Worm (Caenorhabditis elegans) whole organism, mixed stage, embryonic: ENCODE measurements around the gene R05A10.7.

Source experiments
- bed-3 ChIP-seq: fragments of 200-800 bp; sonication (Bioruptor generic); optimal IDR thresholded peaks from 3 replicates; lab custom pipeline; 2018; ENCODE audit warnings: mild to moderate bottlenecking, missing genetic modification characterization, moderate library complexity, missing compliant biosample characterization
- blmp-1 ChIP-seq: fragments of 150-350 bp; optimal IDR thresholded peaks from 2 replicates; lab custom pipeline; 2014; ENCODE audit warnings: missing biosample characterization, missing genetic modification characterization
- ceh-39 ChIP-seq: fragments of 150-350 bp; optimal IDR thresholded peaks from 2 replicates; lab custom pipeline; 2014; ENCODE audit warnings: missing biosample characterization, missing genetic modification characterization
- ceh-43 ChIP-seq: fragments of 200-800 bp; sonication (Bioruptor generic); optimal IDR thresholded peaks from 2 replicates; lab custom pipeline; 2018; ENCODE audit warnings: mild to moderate bottlenecking, missing genetic modification characterization, moderate library complexity, missing compliant biosample characterization
- ceh-83 ChIP-seq: fragments of 200-800 bp; sonication (Bioruptor generic); optimal IDR thresholded peaks from 2 replicates; lab custom pipeline; 2018; ENCODE audit warnings: mild to moderate bottlenecking, missing genetic modification characterization, missing compliant biosample characterization
- ces-1 ChIP-seq: fragments of 150-350 bp; optimal IDR thresholded peaks from 2 replicates; lab custom pipeline; 2014; ENCODE audit warnings: missing biosample characterization, missing genetic modification reagents, missing genetic modification characterization
- cnd-1 ChIP-seq: fragments of 200-800 bp; sonication (Bioruptor generic); optimal IDR thresholded peaks from 2 replicates; lab custom pipeline; 2018; ENCODE audit warnings: mild to moderate bottlenecking, missing genetic modification characterization, missing compliant biosample characterization
- drap-1 ChIP-seq: fragments of 200-800 bp; sonication (Bioruptor generic); optimal IDR thresholded peaks from 3 replicates; lab custom pipeline; 2018; ENCODE audit warnings: mild to moderate bottlenecking, missing genetic modification characterization, missing compliant biosample characterization
- elt-1 ChIP-seq: sonication (generic microtip); optimal IDR thresholded peaks from 2 replicates; lab custom pipeline; 2017; ENCODE audit warnings: missing genetic modification characterization, mild to moderate bottlenecking, missing compliant biosample characterization, antibody characterized with exemption, moderate library complexity, borderline replicate concordance; ENCODE audit not compliant: insufficient read depth
- elt-3 ChIP-seq: fragments of 150-350 bp; optimal IDR thresholded peaks from 2 replicates; lab custom pipeline; 2014; ENCODE audit warnings: missing biosample characterization, missing genetic modification characterization
- flh-1 ChIP-seq: fragments of 200-800 bp; sonication (Bioruptor generic); optimal IDR thresholded peaks from 2 replicates; lab custom pipeline; 2018; ENCODE audit warnings: mild to moderate bottlenecking, missing genetic modification characterization, moderate library complexity, missing compliant biosample characterization
- ham-2 ChIP-seq: fragments of 200-800 bp; sonication (Bioruptor generic); optimal IDR thresholded peaks from 2 replicates; lab custom pipeline; 2018; ENCODE audit warnings: mild to moderate bottlenecking, missing genetic modification characterization, missing compliant biosample characterization
- hlh-1 ChIP-seq: fragments of 150-350 bp; optimal IDR thresholded peaks from 2 replicates; lab custom pipeline; 2014; ENCODE audit warnings: missing biosample characterization, missing genetic modification reagents, missing genetic modification characterization
- lin-13 ChIP-seq: fragments of 150-350 bp; optimal IDR thresholded peaks from 2 replicates; lab custom pipeline; 2014; ENCODE audit warnings: missing biosample characterization, missing genetic modification characterization
- lin-32 ChIP-seq: fragments of 200-800 bp; sonication (Bioruptor generic); optimal IDR thresholded peaks from 2 replicates; lab custom pipeline; 2018; ENCODE audit warnings: mild to moderate bottlenecking, missing genetic modification characterization, missing compliant biosample characterization
- lsy-2 ChIP-seq: fragments of 150-350 bp; optimal IDR thresholded peaks from 2 replicates; lab custom pipeline; 2014; ENCODE audit warnings: missing biosample characterization, missing genetic modification characterization
- mep-1 ChIP-seq: fragments of 150-350 bp; optimal IDR thresholded peaks from 2 replicates; lab custom pipeline; 2017; ENCODE audit warnings: missing biosample characterization, missing genetic modification reagents, missing genetic modification characterization, inconsistent platforms
- mls-2 ChIP-seq: sonication (generic microtip); optimal IDR thresholded peaks from 2 replicates; lab custom pipeline; 2016; ENCODE audit warnings: mild to moderate bottlenecking, missing genetic modification characterization, moderate library complexity, missing compliant biosample characterization
- nhr-12 ChIP-seq: fragments of 150-350 bp; optimal IDR thresholded peaks from 2 replicates; lab custom pipeline; 2014; ENCODE audit warnings: missing biosample characterization, missing genetic modification characterization
- nhr-237 ChIP-seq: fragments of 150-350 bp; optimal IDR thresholded peaks from 2 replicates; lab custom pipeline; 2014; ENCODE audit warnings: missing biosample characterization, missing genetic modification characterization
- nhr-28 ChIP-seq: fragments of 150-350 bp; optimal IDR thresholded peaks from 2 replicates; lab custom pipeline; 2014; ENCODE audit warnings: missing biosample characterization, missing genetic modification characterization
- nhr-76 ChIP-seq: sonication (generic microtip); optimal IDR thresholded peaks from 2 replicates; lab custom pipeline; 2017; ENCODE audit warnings: missing biosample characterization, missing genetic modification characterization
- pha-4 ChIP-seq: fragments of 150-350 bp; optimal IDR thresholded peaks from 2 replicates; lab custom pipeline; 2018; ENCODE audit warnings: missing biosample characterization, missing genetic modification reagents, missing genetic modification characterization
- sem-2 ChIP-seq: fragments of 200-800 bp; sonication (Bioruptor generic); optimal IDR thresholded peaks from 2 replicates; lab custom pipeline; 2018; ENCODE audit warnings: mild to moderate bottlenecking, missing genetic modification characterization, missing compliant biosample characterization
- sptf-1 ChIP-seq: sonication (generic microtip); optimal IDR thresholded peaks from 2 replicates; lab custom pipeline; 2017; ENCODE audit warnings: mild to moderate bottlenecking, missing genetic modification characterization, moderate library complexity, missing compliant biosample characterization
- tbx-8 ChIP-seq: fragments of 200-800 bp; sonication (Bioruptor generic); optimal IDR thresholded peaks from 2 replicates; lab custom pipeline; 2018; ENCODE audit warnings: mild to moderate bottlenecking, missing genetic modification characterization, moderate library complexity, missing compliant biosample characterization
- unc-120 ChIP-seq: sonication (generic microtip); optimal IDR thresholded peaks from 2 replicates; lab custom pipeline; 2017; ENCODE audit warnings: missing genetic modification characterization, missing compliant biosample characterization; ENCODE audit not compliant: poor library complexity, severe bottlenecking
- unc-39 ChIP-seq: fragments of 150-350 bp; optimal IDR thresholded peaks from 2 replicates; lab custom pipeline; 2014; ENCODE audit warnings: missing biosample characterization, missing genetic modification characterization
- unc-62 ChIP-seq: fragments of 150-350 bp; optimal IDR thresholded peaks from 2 replicates; lab custom pipeline; 2014; ENCODE audit warnings: missing biosample characterization, missing genetic modification reagents, missing genetic modification characterization
- zip-8 ChIP-seq: fragments of 150-350 bp; optimal IDR thresholded peaks from 2 replicates; lab custom pipeline; 2014; ENCODE audit warnings: missing biosample characterization, missing genetic modification characterization

R05A10.7 gene

DNA sequence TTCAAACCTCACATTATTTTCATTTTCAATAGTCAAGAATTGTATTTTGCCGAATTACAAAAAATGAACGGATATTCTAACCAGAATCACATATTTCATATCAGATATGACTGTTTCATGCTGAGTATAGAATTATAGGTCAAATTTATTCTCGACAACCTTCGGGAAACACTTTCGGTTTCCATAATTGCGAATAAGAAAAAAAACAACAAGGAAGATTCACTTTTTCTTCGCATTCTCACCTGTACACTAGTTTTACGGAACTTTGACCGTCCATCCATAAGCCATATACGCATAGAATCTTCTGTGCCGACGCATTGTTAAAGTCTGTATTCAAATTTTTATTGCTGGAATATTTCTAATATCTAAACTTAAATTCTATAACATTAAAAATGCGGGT is 17.1 kb downstream of the R05A10.7 start, which contains the start of gene oac-37:
Gene oac-37 (plus strand): TSS at position 301 of the 400 bp plus-strand sequence.
- TF ChIP-seq elt-1 (tag; lab: Kevin White, UChicago) = no peak
- no peak for TF ChIP-seq lin-32 (GFP tag; lab: Kevin White, UChicago)
- TF ChIP-seq nhr-28 (tag; lab: Kevin White, UChicago) = no peak
- no peak for TF ChIP-seq nhr-76 (tag; lab: Kevin White, UChicago)

DNA sequence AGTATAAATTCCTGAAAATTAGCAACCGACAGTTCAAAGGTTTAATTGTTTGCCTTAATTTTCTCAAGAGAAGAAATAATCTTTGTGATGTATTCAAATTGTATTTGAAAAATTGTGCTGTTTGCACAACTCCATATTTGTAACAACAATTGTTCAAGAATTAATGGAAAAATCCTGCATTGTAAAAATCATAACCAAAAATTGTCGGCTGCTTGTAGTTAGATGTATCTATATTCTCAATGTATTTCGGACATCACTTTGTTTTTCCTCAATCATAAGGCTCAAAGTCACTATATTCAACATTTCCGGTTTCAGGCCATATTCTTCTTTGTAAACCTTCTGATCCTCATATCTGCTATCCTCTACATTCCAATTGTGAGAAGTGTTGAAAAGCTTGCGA is 19.6 kb downstream of the R05A10.7 start:
- TF ChIP-seq unc-120 (tag; lab: Kevin White, UChicago) = no peak
- no peak for TF ChIP-seq lin-13
- no peak for TF ChIP-seq lin-32 (GFP tag; lab: Kevin White, UChicago)
- TF ChIP-seq mls-2 = no peak
- no peak for TF ChIP-seq sptf-1 (tag; lab: Kevin White, UChicago)
- no peak for TF ChIP-seq nhr-12
- no peak for TF ChIP-seq ham-2
- TF ChIP-seq tbx-8 (GFP tag; lab: Kevin White, UChicago) = no peak
- no peak for TF ChIP-seq zip-8 (tag; lab: Kevin White, UChicago)
- no peak for TF ChIP-seq unc-62
- TF ChIP-seq ces-1 (GFP tag; lab: Kevin White, UChicago) = no peak
- no peak for TF ChIP-seq drap-1 (GFP tag; lab: Kevin White, UChicago)
- no peak for TF ChIP-seq cnd-1 (tag; lab: Kevin White, UChicago)
- no peak for TF ChIP-seq unc-39
- TF ChIP-seq ceh-39 = no peak

DNA sequence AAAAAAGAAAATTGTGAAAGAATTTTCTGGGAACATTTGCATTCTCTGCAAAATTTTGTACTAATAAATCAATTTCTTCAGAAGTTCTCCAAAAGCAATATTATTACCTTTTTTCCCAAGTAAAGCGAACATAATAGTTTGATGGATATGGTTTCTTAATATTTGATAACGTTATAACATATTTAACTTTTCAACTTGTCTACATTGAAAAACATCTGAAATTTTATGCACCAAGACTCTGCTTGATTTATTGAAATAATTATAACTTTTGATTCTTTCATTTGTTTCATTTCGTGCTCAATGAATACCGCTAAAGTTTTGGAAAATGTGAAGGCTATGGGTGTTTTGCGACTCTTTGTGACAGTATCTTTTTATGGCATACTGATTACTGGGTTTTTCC is 25.6 kb downstream of the R05A10.7 start, which contains the start of gene srz-31:
Gene srz-31 (plus strand): TSS at position 301 of the 400 bp plus-strand sequence.
- TF ChIP-seq cnd-1 (tag; lab: Kevin White, UChicago) (no peak), ceh-83 (no peak), lin-13 (no peak), pha-4 (tag; lab: Kevin White, UChicago) (no peak), lsy-2 (tag; lab: Kevin White, UChicago) (no peak), nhr-12 (no peak), ces-1 (GFP tag; lab: Kevin White, UChicago) (no peak)

DNA sequence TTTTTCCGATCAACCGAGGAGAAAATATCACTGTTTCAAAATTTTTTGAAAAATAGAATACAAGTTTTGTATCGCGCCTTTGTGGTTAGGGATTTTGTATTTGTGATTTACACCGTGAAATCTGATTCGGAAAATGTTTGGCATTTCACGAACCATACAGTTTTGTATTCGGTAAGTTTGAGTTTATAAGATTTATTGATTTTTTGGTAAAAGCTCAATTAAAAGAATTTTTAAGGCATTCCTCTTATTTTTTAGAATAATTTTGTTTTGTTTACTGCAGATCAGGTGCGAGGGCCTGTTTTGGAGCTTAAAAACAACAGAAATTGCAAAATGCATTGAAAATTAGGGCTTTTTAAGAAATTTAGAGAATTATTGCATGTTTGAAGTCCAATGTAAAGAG is 29.3 kb downstream of the R05A10.7 start:
- TF ChIP-seq hlh-1 (tag; lab: Kevin White, UChicago) = no peak
- TF ChIP-seq tbx-8 (GFP tag; lab: Kevin White, UChicago) = no peak
- no peak for TF ChIP-seq ceh-39
- no peak for TF ChIP-seq nhr-237
- TF ChIP-seq blmp-1 (tag; lab: Kevin White, UChicago) = no peak
- TF ChIP-seq mep-1 = no peak
- no peak for TF ChIP-seq pha-4 (tag; lab: Kevin White, UChicago)
- no peak for TF ChIP-seq ceh-43
- no peak for TF ChIP-seq sptf-1 (tag; lab: Kevin White, UChicago)
- no peak for TF ChIP-seq flh-1 (GFP tag; lab: Kevin White, UChicago)
- TF ChIP-seq nhr-76 (tag; lab: Kevin White, UChicago) = no peak
- TF ChIP-seq sem-2 = no peak
- TF ChIP-seq nhr-28 (tag; lab: Kevin White, UChicago) = no peak
- TF ChIP-seq unc-62 = no peak
- TF ChIP-seq, all 35 proteins: peak for 0

DNA sequence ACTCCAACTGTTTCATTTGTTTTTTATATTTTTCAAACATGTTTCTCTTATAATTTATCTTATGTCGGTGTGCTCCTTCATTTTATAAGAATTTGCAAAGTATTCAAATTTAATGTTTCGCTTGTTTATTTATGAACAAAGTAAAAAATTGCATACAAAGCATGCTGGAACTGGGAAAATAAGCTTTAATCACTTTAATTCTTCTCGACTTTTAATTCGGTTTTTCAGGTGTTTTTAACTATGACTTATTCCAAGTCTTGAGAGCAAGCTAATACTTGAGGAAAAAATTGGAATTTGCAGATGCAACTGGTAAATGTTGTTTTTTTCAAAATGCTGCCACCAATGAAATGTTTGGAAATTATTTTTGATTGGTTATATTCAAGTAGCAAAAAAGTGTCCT is 30.9 kb downstream of the R05A10.7 start, which contains the start of gene srz-59:
Gene srz-59 (plus strand): TSS at position 301 of the 400 bp plus-strand sequence.
- TF ChIP-seq sem-2 (no peak), elt-3 (tag; lab: Kevin White, UChicago) (no peak), lsy-2 (tag; lab: Kevin White, UChicago) (no peak), unc-62 (no peak), nhr-237 (no peak), nhr-28 (tag; lab: Kevin White, UChicago) (no peak), lin-13 (no peak), hlh-1 (tag; lab: Kevin White, UChicago) (no peak), nhr-76 (tag; lab: Kevin White, UChicago) (no peak), ceh-83 (no peak), ces-1 (GFP tag; lab: Kevin White, UChicago) (no peak), drap-1 (GFP tag; lab: Kevin White, UChicago) (no peak), mep-1 (no peak), sptf-1 (tag; lab: Kevin White, UChicago) (no peak), pha-4 (tag; lab: Kevin White, UChicago) (no peak), unc-39 (no peak), bed-3 (GFP tag; lab: Kevin White, UChicago) (no peak), ham-2 (no peak), ceh-39 (no peak), tbx-8 (GFP tag; lab: Kevin White, UChicago) (no peak)
